Worm (Caenorhabditis elegans) whole organism, L3 larva: Measurements from ENCODE around the gene catp-8.

Experiments used
- ZK546.5 ChIP-seq: sonication (generic microtip); optimal IDR thresholded peaks from 2 replicates; lab custom pipeline; 2017; ENCODE audit warnings: missing biosample characterization, missing genetic modification characterization
- ceh-82 ChIP-seq: fragments of 150-350 bp; optimal IDR thresholded peaks from 2 replicates; lab custom pipeline; 2014; ENCODE audit warnings: missing biosample characterization, missing genetic modification characterization
- egl-5 ChIP-seq: fragments of 150-350 bp; optimal IDR thresholded peaks from 2 replicates; lab custom pipeline; 2017; ENCODE audit warnings: missing biosample characterization, missing genetic modification reagents, missing genetic modification characterization, inconsistent platforms
- lin-39 ChIP-seq: fragments of 150-350 bp; optimal IDR thresholded peaks from 2 replicates; lab custom pipeline; 2018; ENCODE audit warnings: missing biosample characterization, missing genetic modification reagents, missing genetic modification characterization
- nhr-11 ChIP-seq: fragments of 150-350 bp; optimal IDR thresholded peaks from 2 replicates; lab custom pipeline; 2014; ENCODE audit warnings: missing biosample characterization, missing genetic modification characterization
- pha-4 ChIP-seq: fragments of 150-350 bp; optimal IDR thresholded peaks from 2 replicates; lab custom pipeline; 2014; ENCODE audit warnings: missing biosample characterization, missing genetic modification reagents, missing genetic modification characterization

ce11 chrIV:11459684-11460083, 19.4 kb downstream of the catp-8 start, which contains the start of gene npr-3:
- no peak for TF ChIP-seq egl-5 (tag; lab: Kevin White, UChicago)
- no peak for TF ChIP-seq ZK546.5 (tag; lab: Kevin White, UChicago)
- no peak for TF ChIP-seq ceh-82
- TF ChIP-seq nhr-11 (tag; lab: Kevin White, UChicago): no peak
- TF ChIP-seq lin-39: no peak
- TF ChIP-seq pha-4 (tag; lab: Kevin White, UChicago): no peak
